Fruit fly (Drosophila melanogaster): Measurements from ENCODE around the gene kraken.

dm6 chr2L:870285-870684, 17.7 kb downstream of the kraken start, which contains the start of gene PNUTS:
- TF ChIP-seq toe (GFP tag; optimal IDR thresholded peaks at IDR 0.05) (no peak), ovo (GFP tag; optimal IDR thresholded peaks at IDR 0.05) (no peak), CG33017 (tag; optimal IDR thresholded peaks at IDR 0.05) (no peak), Hr96 (GFP tag; optimal IDR thresholded peaks at IDR 0.05) (no peak), CG5204 (GFP tag; optimal IDR thresholded peaks at IDR 0.05) (no peak), kay (GFP tag; ENCODE audit: borderline replicate concordance) (no peak), cic (GFP tag; optimal IDR thresholded peaks at IDR 0.05) (no peak), CG11617 (GFP tag; optimal IDR thresholded peaks at IDR 0.05) (no peak), cnc (optimal IDR thresholded peaks at IDR 0.05) (no peak), pad (GFP tag; optimal IDR thresholded peaks at IDR 0.05) (no peak), bab1 (GFP tag; optimal IDR thresholded peaks at IDR 0.05) (no peak), tj (GFP tag; optimal IDR thresholded peaks at IDR 0.05) (no peak)

Data from whole organism, adult.